Worm (Caenorhabditis elegans) whole organism, young adult: ENCODE data around the gene F46C5.2.

ENCODE experiments used
- B0019.2 ChIP-seq: fragments of 200-800 bp; sonication (Bioruptor generic); conservative IDR thresholded peaks from 2 replicates; pipeline ENCODE4 v1.3.6; 2022; ENCODE audit warnings: missing genetic modification reagents, missing genetic modification characterization, missing compliant biosample characterization
- B0261.1 ChIP-seq: sonication (generic microtip); optimal IDR thresholded peaks from 2 replicates; lab custom pipeline; 2016; ENCODE audit warnings: mild to moderate bottlenecking, missing genetic modification characterization, moderate library complexity, missing compliant biosample characterization
- C06A6.2 ChIP-seq: fragments of 200-800 bp; sonication (Bioruptor generic); conservative IDR thresholded peaks from 2 replicates; pipeline ENCODE4 v1.3.6; 2022; ENCODE audit warnings: missing genetic modification characterization, missing compliant biosample characterization
- C17E4.6 ChIP-seq: fragments of 200-800 bp; sonication (Bioruptor generic); IDR thresholded peaks from 2 replicates; pipeline ENCODE4 v1.3.6; 2022; ENCODE audit warnings: missing genetic modification reagents, missing genetic modification characterization, missing compliant biosample characterization
- D2030.7 ChIP-seq: fragments of 200-800 bp; sonication (Bioruptor generic); IDR thresholded peaks from 2 replicates; pipeline ENCODE4 v1.3.6; 2022; ENCODE audit warnings: missing genetic modification reagents, missing genetic modification characterization, missing compliant biosample characterization
- F10E7.11 ChIP-seq: sonication (generic microtip); optimal IDR thresholded peaks from 2 replicates; lab custom pipeline; 2017; ENCODE audit warnings: mild to moderate bottlenecking, missing genetic modification characterization, moderate library complexity, missing compliant biosample characterization
- F33H1.4 ChIP-seq: fragments of 200-800 bp; sonication (Bioruptor generic); IDR thresholded peaks from 2 replicates; pipeline ENCODE4 v1.3.6; 2022; ENCODE audit warnings: missing genetic modification reagents, missing genetic modification characterization, missing compliant biosample characterization
- F39B2.1 ChIP-seq: fragments of 200-800 bp; sonication (Bioruptor generic); IDR thresholded peaks from 2 replicates; pipeline ENCODE4 v1.3.6; 2022; ENCODE audit warnings: missing genetic modification reagents, missing genetic modification characterization, missing compliant biosample characterization
- F49E8.2 ChIP-seq: sonication (generic microtip); optimal IDR thresholded peaks from 3 replicates; lab custom pipeline; 2017; ENCODE audit warnings: missing genetic modification characterization, mild to moderate bottlenecking, missing compliant biosample characterization, antibody characterized with exemption, moderate library complexity; ENCODE audit not compliant: insufficient read depth
- Y53G8AR.9 ChIP-seq: fragments of 200-800 bp; sonication (Bioruptor generic); conservative IDR thresholded peaks from 2 replicates; pipeline ENCODE4 v1.3.6; 2022; ENCODE audit warnings: missing genetic modification reagents, missing genetic modification characterization, missing compliant biosample characterization
- akir-1 ChIP-seq: fragments of 200-800 bp; sonication (Bioruptor generic); optimal IDR thresholded peaks from 2 replicates; lab custom pipeline; 2018; ENCODE audit warnings: mild to moderate bottlenecking, missing genetic modification characterization, moderate library complexity, missing compliant biosample characterization
- atf-7 ChIP-seq: sonication (generic microtip); optimal IDR thresholded peaks from 2 replicates; lab custom pipeline; 2017; ENCODE audit warnings: mild to moderate bottlenecking, missing genetic modification characterization, missing compliant biosample characterization
- athp-1 ChIP-seq: sonication (generic microtip); optimal IDR thresholded peaks from 2 replicates; lab custom pipeline; 2017; ENCODE audit warnings: mild to moderate bottlenecking, missing genetic modification characterization, missing compliant biosample characterization
- attf-5 ChIP-seq: fragments of 200-800 bp; sonication (Bioruptor generic); optimal IDR thresholded peaks from 2 replicates; lab custom pipeline; 2018; ENCODE audit warnings: mild to moderate bottlenecking, missing genetic modification characterization, missing compliant biosample characterization
- ccch-3 ChIP-seq: fragments of 200-800 bp; sonication (Bioruptor generic); optimal IDR thresholded peaks from 2 replicates; lab custom pipeline; 2018; ENCODE audit warnings: mild to moderate bottlenecking, missing genetic modification characterization, missing compliant biosample characterization
- ceh-100 ChIP-seq: fragments of 200-800 bp; sonication (Bioruptor generic); IDR thresholded peaks from 2 replicates; pipeline ENCODE4 v1.3.6; 2022; ENCODE audit warnings: missing genetic modification reagents, missing genetic modification characterization, missing compliant biosample characterization
- ceh-27 ChIP-seq: fragments of 200-800 bp; sonication (Bioruptor generic); optimal IDR thresholded peaks from 2 replicates; lab custom pipeline; 2018; ENCODE audit warnings: mild to moderate bottlenecking, missing genetic modification characterization, moderate library complexity, missing compliant biosample characterization
- ceh-58 ChIP-seq: fragments of 200-800 bp; sonication (Bioruptor generic); IDR thresholded peaks from 2 replicates; pipeline ENCODE4 v1.3.6; 2022; ENCODE audit warnings: missing genetic modification characterization, missing compliant biosample characterization
- ceh-91 ChIP-seq: fragments of 200-800 bp; sonication (Bioruptor generic); IDR thresholded peaks from 2 replicates; pipeline ENCODE4 v1.3.6; 2022; ENCODE audit warnings: missing genetic modification reagents, missing genetic modification characterization, missing compliant biosample characterization
- dpff-1 ChIP-seq: sonication (generic microtip); optimal IDR thresholded peaks from 2 replicates; lab custom pipeline; 2017; ENCODE audit warnings: mild to moderate bottlenecking, missing genetic modification characterization, missing compliant biosample characterization
- dpl-1 ChIP-seq: fragments of 150-350 bp; optimal IDR thresholded peaks from 2 replicates; lab custom pipeline; 2014; ENCODE audit warnings: missing biosample characterization, missing genetic modification reagents, missing genetic modification characterization
- fkh-3 ChIP-seq: sonication (generic microtip); optimal IDR thresholded peaks from 2 replicates; lab custom pipeline; 2016; ENCODE audit warnings: mild to moderate bottlenecking, missing genetic modification characterization, missing compliant biosample characterization
- hlh-12 ChIP-seq: sonication (generic microtip); optimal IDR thresholded peaks from 2 replicates; lab custom pipeline; 2016; ENCODE audit warnings: missing genetic modification characterization, missing compliant biosample characterization
- hmg-20 ChIP-seq: fragments of 200-800 bp; sonication (Bioruptor generic); IDR thresholded peaks from 2 replicates; pipeline ENCODE4 v1.3.6; 2022; ENCODE audit warnings: missing genetic modification reagents, missing genetic modification characterization, missing compliant biosample characterization
- hrde-1 ChIP-seq: sonication (generic microtip); optimal IDR thresholded peaks from 2 replicates; lab custom pipeline; 2016; ENCODE audit warnings: missing genetic modification characterization, mild to moderate bottlenecking, missing compliant biosample characterization, moderate library complexity, missing genotype, missing genetic modification reagents, borderline replicate concordance
- hsf-1 ChIP-seq: fragments of 200-800 bp; sonication (Bioruptor generic); IDR thresholded peaks from 2 replicates; pipeline ENCODE4 v1.3.6; 2022; ENCODE audit warnings: missing genetic modification reagents, missing genetic modification characterization, missing compliant biosample characterization
- let-607 ChIP-seq, 2 experiments: fragments of 200-800 bp in 1 of 2; sonication (Bioruptor generic) in 1 of 2; sonication (generic microtip) in 1 of 2; optimal IDR thresholded peaks; 2 replicates each; lab custom pipeline; 2016 to 2018; ENCODE audit warnings: mild to moderate bottlenecking in 2 of 2, missing compliant biosample characterization in 2 of 2, missing genetic modification characterization in 2 of 2, moderate library complexity in 2 of 2, missing genotype in 1 of 2
- lin-26 ChIP-seq: fragments of 200-800 bp; sonication (Bioruptor generic); IDR thresholded peaks from 2 replicates; pipeline ENCODE4 v1.3.6; 2022; ENCODE audit warnings: missing genetic modification reagents, missing genetic modification characterization, missing compliant biosample characterization
- lin-35 ChIP-seq, 3 experiments: fragments of 150-350 bp in 2 of 3; sonication (generic microtip) in 1 of 3; optimal IDR thresholded peaks; 2 replicates each; lab custom pipeline; 2014 to 2018; ENCODE audit warnings: missing biosample characterization in 3 of 3, missing genetic modification characterization in 3 of 3, missing genetic modification reagents in 3 of 3
- lin-54 ChIP-seq: fragments of 200-800 bp; sonication (Bioruptor generic); optimal IDR thresholded peaks from 2 replicates; lab custom pipeline; 2018; ENCODE audit warnings: mild to moderate bottlenecking, missing genetic modification characterization, missing compliant biosample characterization
- lsl-1 ChIP-seq: fragments of 200-800 bp; sonication (Bioruptor generic); optimal IDR thresholded peaks from 2 replicates; lab custom pipeline; 2018; ENCODE audit warnings: mild to moderate bottlenecking, missing genetic modification characterization, moderate library complexity, missing compliant biosample characterization
- nhr-80 ChIP-seq: sonication (generic microtip); optimal IDR thresholded peaks from 2 replicates; lab custom pipeline; 2016; ENCODE audit warnings: missing genetic modification characterization, missing compliant biosample characterization
- rcor-1 ChIP-seq: fragments of 200-800 bp; sonication (Bioruptor generic); IDR thresholded peaks from 2 replicates; pipeline ENCODE4 v1.3.6; 2022; ENCODE audit warnings: missing genetic modification reagents, missing genetic modification characterization, missing compliant biosample characterization
- rec-8 ChIP-seq, 2 experiments: sonication (generic microtip); optimal IDR thresholded peaks; 2 replicates each; lab custom pipeline; 2016; ENCODE audit warnings: mild to moderate bottlenecking in 2 of 2, missing genetic modification characterization in 2 of 2, missing genetic modification reagents in 2 of 2, missing genotype in 2 of 2, missing biosample characterization in 1 of 2, missing compliant biosample characterization in 1 of 2, moderate library complexity in 1 of 2
- rpc-1 ChIP-seq, 2 experiments: fragments of 150-350 bp in 1 of 2; sonication (generic microtip) in 1 of 2; optimal IDR thresholded peaks; 2 replicates each; lab custom pipeline; 2014 to 2018; ENCODE audit warnings: missing biosample characterization in 1 of 2, missing genetic modification characterization in 1 of 2, missing genetic modification reagents in 1 of 2, missing genotype in 1 of 2
- sdz-38 ChIP-seq: sonication (generic microtip); optimal IDR thresholded peaks from 2 replicates; lab custom pipeline; 2016; ENCODE audit warnings: missing genotype, missing genetic modification characterization, missing compliant biosample characterization
- snpc-1.1 ChIP-seq: sonication (generic microtip); optimal IDR thresholded peaks from 2 replicates; lab custom pipeline; 2017; ENCODE audit warnings: missing genetic modification characterization, mild to moderate bottlenecking, missing compliant biosample characterization, antibody characterized with exemption, moderate library complexity, missing genotype, missing genetic modification reagents; ENCODE audit not compliant: insufficient read depth
- xnd-1 ChIP-seq: sonication (generic microtip); optimal IDR thresholded peaks from 2 replicates; lab custom pipeline; 2016; ENCODE audit warnings: missing genotype, missing genetic modification reagents, missing genetic modification characterization, missing compliant biosample characterization
- ztf-18 ChIP-seq: sonication (generic microtip); optimal IDR thresholded peaks from 2 replicates; lab custom pipeline; 2016; ENCODE audit warnings: missing genotype, mild to moderate bottlenecking, missing genetic modification characterization, missing compliant biosample characterization
- ztf-26 ChIP-seq: sonication (generic microtip); optimal IDR thresholded peaks from 2 replicates; lab custom pipeline; 2017; ENCODE audit warnings: missing genetic modification characterization, missing compliant biosample characterization
- ztf-3 ChIP-seq: fragments of 200-800 bp; sonication (Bioruptor generic); optimal IDR thresholded peaks from 2 replicates; lab custom pipeline; 2018; ENCODE audit warnings: mild to moderate bottlenecking, missing genetic modification characterization, missing compliant biosample characterization
- ztf-6 ChIP-seq: fragments of 200-800 bp; sonication (Bioruptor generic); IDR thresholded peaks from 2 replicates; pipeline ENCODE4 v1.3.6; 2022; ENCODE audit warnings: missing genetic modification reagents, missing genetic modification characterization, missing compliant biosample characterization

F46C5.2 gene

DNA sequence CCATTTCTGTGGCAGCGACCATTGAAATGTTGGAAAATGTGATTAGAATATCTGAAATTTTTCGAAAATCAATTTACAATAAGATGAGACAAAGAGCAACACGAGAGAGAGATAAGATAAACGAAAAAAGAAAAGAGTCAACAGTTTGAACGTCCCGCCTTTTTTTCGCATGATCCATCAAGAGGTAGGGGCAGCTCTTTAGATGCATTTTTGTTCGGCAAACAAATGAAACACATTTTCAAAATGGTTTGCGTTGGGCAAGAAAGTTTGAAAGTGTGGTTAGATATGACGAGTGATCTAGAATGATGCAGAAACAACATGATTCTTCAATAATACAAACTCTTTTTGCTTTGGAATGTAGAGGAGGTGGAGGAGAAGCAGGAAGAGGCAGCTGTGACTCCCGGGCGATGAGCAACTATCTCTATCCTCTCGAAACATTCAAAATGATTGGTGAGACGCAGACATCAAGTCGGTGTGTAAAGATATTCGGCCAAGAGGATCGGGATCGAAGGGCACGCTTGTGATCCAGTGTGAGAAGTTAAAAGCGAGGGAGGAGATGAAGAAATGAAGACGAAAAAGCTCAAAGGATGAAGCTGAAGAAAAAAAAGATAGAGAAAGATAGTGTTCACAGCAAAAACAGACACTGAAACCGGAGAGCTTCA, 15.5 kb upstream of the F46C5.2 start, which contains the start of gene F46C5.6:
Gene F46C5.6 (minus strand): TSS at position 51 of the 662 bp plus-strand sequence.
- no peak for TF ChIP-seq ztf-26 (tag; lab: Kevin White, UChicago)
- TF ChIP-seq dpff-1 (tag; lab: Kevin White, UChicago) = no peak
- TF ChIP-seq Y53G8AR.9 (GFP tag; lab: Robert Waterston, UW) = no peak
- no peak for TF ChIP-seq ceh-100 (GFP tag; lab: Robert Waterston, UW)
- TF ChIP-seq atf-7 = no peak
- no peak for TF ChIP-seq rcor-1 (GFP tag; lab: Robert Waterston, UW)
- TF ChIP-seq nhr-80 = no peak
- TF ChIP-seq D2030.7 (GFP tag; lab: Robert Waterston, UW) = no peak
- no peak for TF ChIP-seq rec-8 (tag; optimal IDR thresholded peaks at IDR 0.05; lab: Kevin White, UChicago)
- no peak for TF ChIP-seq sdz-38 (tag; lab: Kevin White, UChicago)
- no peak for TF ChIP-seq hlh-12 (tag; lab: Kevin White, UChicago)
- no peak for TF ChIP-seq ccch-3
- no peak for TF ChIP-seq hrde-1 (tag; lab: Kevin White, UChicago)
- no peak for TF ChIP-seq ztf-18

DNA sequence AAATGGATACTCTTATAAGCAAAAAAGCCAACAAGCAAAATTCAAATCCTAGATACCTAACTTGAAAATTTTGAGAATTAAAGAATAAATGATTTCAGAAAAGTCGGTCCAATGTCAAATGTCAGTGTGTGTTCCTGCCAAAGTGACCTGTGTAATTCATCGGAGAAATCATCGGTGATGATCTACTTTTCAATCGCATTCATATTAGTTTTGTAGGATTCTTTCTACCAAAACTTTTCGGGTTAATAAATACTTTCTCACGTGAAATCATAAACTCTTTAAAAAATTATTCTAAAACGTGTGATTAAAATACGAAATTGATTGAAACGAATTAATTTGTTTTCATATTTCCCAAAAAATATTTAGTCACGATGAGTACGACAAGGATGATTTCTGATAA, 9.9 kb upstream of the F46C5.2 start, which contains the start of gene F46C5.7:
Gene F46C5.7 (plus strand): TSS at position 301 of the 400 bp plus-strand sequence.
- TF ChIP-seq akir-1 (GFP tag; lab: Kevin White, UChicago) (no peak), hmg-20 (GFP tag; lab: Robert Waterston, UW) (no peak)
- TF ChIP-seq, all 124 proteins: peak for 0

DNA sequence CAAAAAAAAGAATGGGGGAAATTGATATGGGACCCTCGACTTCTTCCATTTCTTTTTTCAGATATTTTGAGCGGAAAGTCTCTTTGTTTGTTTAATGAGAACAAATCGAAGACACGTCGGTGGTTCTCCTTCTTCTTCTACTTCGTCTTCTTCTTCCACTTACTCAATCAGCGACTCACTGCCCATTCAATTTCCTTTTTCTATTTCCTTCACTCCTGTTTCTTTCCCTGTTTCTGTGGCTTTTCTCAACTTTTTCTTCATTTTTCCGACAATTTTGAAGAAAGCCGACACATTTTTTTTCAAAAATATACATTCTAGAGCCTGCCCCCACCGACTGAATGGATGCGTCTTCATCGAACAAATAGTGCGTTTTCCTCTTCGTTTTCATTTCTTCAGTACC, 6.8 kb upstream of the F46C5.2 start, which contains the start of gene F46C5.4:
Gene F46C5.4 (plus strand): TSS at position 222 of the 400 bp plus-strand sequence.
- no peak for TF ChIP-seq F10E7.11 (tag; lab: Kevin White, UChicago)
- TF ChIP-seq rpc-1 (optimal IDR thresholded peaks at IDR 0.05; lab: Kevin White, UChicago) = no peak
- no peak for TF ChIP-seq rpc-1 (tag; optimal IDR thresholded peaks at IDR 0.05; lab: Kevin White, UChicago)
- no peak for TF ChIP-seq lsl-1
- TF ChIP-seq let-607 (tag; optimal IDR thresholded peaks at IDR 0.05; lab: Kevin White, UChicago) = no peak
- TF ChIP-seq athp-1 (tag; lab: Kevin White, UChicago) = no peak
- no peak for TF ChIP-seq ceh-91 (GFP tag; lab: Robert Waterston, UW)
- no peak for TF ChIP-seq hrde-1 (tag; lab: Kevin White, UChicago)
- TF ChIP-seq hlh-12 (tag; lab: Kevin White, UChicago) = no peak
- TF ChIP-seq ztf-3 (GFP tag; lab: Kevin White, UChicago) = no peak
- no peak for TF ChIP-seq F49E8.2 (tag; lab: Kevin White, UChicago)
- no peak for TF ChIP-seq snpc-1.1
- TF ChIP-seq ztf-26 (tag; lab: Kevin White, UChicago) = no peak
- TF ChIP-seq attf-5 (GFP tag; lab: Kevin White, UChicago) = no peak
- TF ChIP-seq ztf-6 = no peak
- no peak for TF ChIP-seq B0261.1 (tag; lab: Kevin White, UChicago)

DNA sequence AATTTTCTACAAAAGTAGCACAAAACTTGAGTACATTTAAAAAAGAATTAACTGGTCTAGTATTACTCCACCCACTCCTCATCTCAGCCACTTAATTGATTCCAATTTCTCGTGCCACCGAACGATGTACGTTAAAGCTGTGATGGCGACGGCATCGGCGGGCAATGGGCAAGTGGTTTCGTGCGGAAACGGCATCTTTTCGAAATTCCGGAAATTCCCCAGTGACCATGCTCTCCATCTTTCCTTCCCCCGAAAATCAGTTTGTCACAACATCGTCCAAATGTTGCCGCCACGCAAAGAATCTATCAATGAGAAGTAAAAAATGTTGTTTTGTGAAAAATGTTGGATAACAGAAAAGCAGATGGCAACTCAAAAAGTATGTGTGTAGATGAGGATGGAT, 3.9 kb upstream of the F46C5.2 start:
- TF ChIP-seq hsf-1 (GFP tag; lab: Robert Waterston, UW) = no peak
- TF ChIP-seq ceh-58 (GFP tag; lab: Robert Waterston, UW) = no peak
- TF ChIP-seq ceh-27 (GFP tag; lab: Kevin White, UChicago) = no peak
- no peak for TF ChIP-seq C06A6.2 (GFP tag; lab: Robert Waterston, UW)
- TF ChIP-seq dpl-1 (GFP tag; lab: Kevin White, UChicago) = no peak
- no peak for TF ChIP-seq lin-26 (GFP tag; lab: Robert Waterston, UW)
- no peak for TF ChIP-seq F39B2.1 (GFP tag; lab: Robert Waterston, UW)
- no peak for TF ChIP-seq snpc-1.1
- no peak for TF ChIP-seq xnd-1 (tag; lab: Kevin White, UChicago)
- no peak for TF ChIP-seq F33H1.4 (GFP tag; lab: Robert Waterston, UW)
- TF ChIP-seq lin-35 (GFP tag; optimal IDR thresholded peaks at IDR 0.05; lab: Kevin White, UChicago) = no peak
- no peak for TF ChIP-seq C17E4.6 (GFP tag; lab: Robert Waterston, UW)
- no peak for TF ChIP-seq akir-1 (GFP tag; lab: Kevin White, UChicago)
- TF ChIP-seq fkh-3 (tag; lab: Kevin White, UChicago) = no peak
- TF ChIP-seq lin-54 (GFP tag; lab: Kevin White, UChicago) = no peak
- TF ChIP-seq B0019.2 (GFP tag; lab: Robert Waterston, UW) = no peak
